Worm (Caenorhabditis elegans) whole organism, late embryonic: Measurements from ENCODE around the gene Y69A2AR.50.

ENCODE experiments used
- C08G9.2 ChIP-seq: sonication (generic microtip); optimal IDR thresholded peaks from 2 replicates; lab custom pipeline; 2016; ENCODE audit warnings: mild to moderate bottlenecking, missing genetic modification characterization, moderate library complexity, missing compliant biosample characterization
- C38D4.7 ChIP-seq: fragments of 200-800 bp; sonication (Bioruptor generic); optimal IDR thresholded peaks from 2 replicates; lab custom pipeline; 2018; ENCODE audit warnings: mild to moderate bottlenecking, missing genetic modification characterization, moderate library complexity, missing compliant biosample characterization
- K09A11.1 ChIP-seq: sonication (generic microtip); optimal IDR thresholded peaks from 2 replicates; lab custom pipeline; 2017; ENCODE audit warnings: antibody characterized with exemption, mild to moderate bottlenecking, missing genetic modification characterization, missing compliant biosample characterization; ENCODE audit not compliant: insufficient read depth
- T23F11.4 ChIP-seq: fragments of 200-800 bp; sonication (Bioruptor generic); optimal IDR thresholded peaks from 2 replicates; lab custom pipeline; 2018; ENCODE audit warnings: mild to moderate bottlenecking, missing genetic modification characterization, missing compliant biosample characterization
- Y22D7AL.16 ChIP-seq: sonication (generic microtip); optimal IDR thresholded peaks from 2 replicates; lab custom pipeline; 2016; ENCODE audit warnings: missing genetic modification characterization, missing compliant biosample characterization
- ahr-1 ChIP-seq: sonication (generic microtip); optimal IDR thresholded peaks from 2 replicates; lab custom pipeline; 2016; ENCODE audit warnings: missing genetic modification characterization, missing compliant biosample characterization
- ceh-18 ChIP-seq: sonication (generic microtip); optimal IDR thresholded peaks from 2 replicates; lab custom pipeline; 2016; ENCODE audit warnings: missing genetic modification characterization, missing compliant biosample characterization
- ceh-2 ChIP-seq: sonication (generic microtip); optimal IDR thresholded peaks from 2 replicates; lab custom pipeline; 2016; ENCODE audit warnings: missing genotype, missing genetic modification characterization, missing compliant biosample characterization
- ceh-22 ChIP-seq: sonication (generic microtip); optimal IDR thresholded peaks from 2 replicates; lab custom pipeline; 2017; ENCODE audit warnings: missing biosample characterization, missing genetic modification characterization
- ceh-24 ChIP-seq: sonication (generic microtip); optimal IDR thresholded peaks from 2 replicates; lab custom pipeline; 2016; ENCODE audit warnings: mild to moderate bottlenecking, missing genetic modification characterization, missing compliant biosample characterization
- ceh-30 ChIP-seq: fragments of 150-350 bp; optimal IDR thresholded peaks from 2 replicates; lab custom pipeline; 2014; ENCODE audit warnings: missing biosample characterization, missing genetic modification characterization
- ceh-45 ChIP-seq: fragments of 200-800 bp; sonication (Bioruptor generic); IDR thresholded peaks from 2 replicates; pipeline ENCODE4 v1.3.6; 2022; ENCODE audit warnings: missing genetic modification reagents, missing genetic modification characterization, missing compliant biosample characterization
- ceh-9 ChIP-seq: sonication (generic microtip); optimal IDR thresholded peaks from 2 replicates; lab custom pipeline; 2016; ENCODE audit warnings: mild to moderate bottlenecking, missing genetic modification characterization, inconsistent platforms, missing compliant biosample characterization
- che-1 ChIP-seq: sonication (generic microtip); optimal IDR thresholded peaks from 2 replicates; lab custom pipeline; 2016; ENCODE audit warnings: mild to moderate bottlenecking, missing genetic modification characterization, missing compliant biosample characterization
- dmd-4 ChIP-seq: sonication (generic microtip); optimal IDR thresholded peaks from 2 replicates; lab custom pipeline; 2016; ENCODE audit warnings: borderline replicate concordance, missing genetic modification characterization, missing compliant biosample characterization
- dve-1 ChIP-seq: sonication (generic microtip); optimal IDR thresholded peaks from 2 replicates; lab custom pipeline; 2017; ENCODE audit warnings: antibody characterized with exemption, mild to moderate bottlenecking, missing genetic modification characterization, missing compliant biosample characterization
- elt-2 ChIP-seq: sonication (generic microtip); optimal IDR thresholded peaks from 2 replicates; lab custom pipeline; 2016; ENCODE audit warnings: missing genetic modification reagents, missing genetic modification characterization, missing compliant biosample characterization
- ets-4 ChIP-seq: sonication (generic microtip); optimal IDR thresholded peaks from 2 replicates; lab custom pipeline; 2016; ENCODE audit warnings: missing genetic modification characterization, missing compliant biosample characterization
- eyg-1 ChIP-seq: sonication (generic microtip); optimal IDR thresholded peaks from 2 replicates; lab custom pipeline; 2016; ENCODE audit warnings: missing genotype, missing genetic modification characterization, missing compliant biosample characterization
- hlh-13 ChIP-seq: fragments of 200-800 bp; sonication (Bioruptor generic); optimal IDR thresholded peaks from 2 replicates; lab custom pipeline; 2018; ENCODE audit warnings: mild to moderate bottlenecking, missing genetic modification characterization, missing compliant biosample characterization
- hlh-15 ChIP-seq: sonication (generic microtip); optimal IDR thresholded peaks from 2 replicates; lab custom pipeline; 2016; ENCODE audit warnings: missing genetic modification characterization, missing compliant biosample characterization
- hlh-30 ChIP-seq: sonication (generic microtip); optimal IDR thresholded peaks from 2 replicates; lab custom pipeline; 2017; ENCODE audit warnings: antibody characterized with exemption, missing genetic modification characterization, missing compliant biosample characterization; ENCODE audit not compliant: insufficient read depth
- hlh-8 ChIP-seq: sonication (generic microtip); optimal IDR thresholded peaks from 2 replicates; lab custom pipeline; 2016; ENCODE audit warnings: missing genotype, missing genetic modification characterization, missing compliant biosample characterization
- lim-6 ChIP-seq: sonication (generic microtip); optimal IDR thresholded peaks from 2 replicates; lab custom pipeline; 2016; ENCODE audit warnings: missing genetic modification characterization, missing compliant biosample characterization
- lin-11 ChIP-seq: fragments of 200-800 bp; sonication (Bioruptor generic); optimal IDR thresholded peaks from 2 replicates; lab custom pipeline; 2018; ENCODE audit warnings: mild to moderate bottlenecking, missing genetic modification characterization, missing compliant biosample characterization
- mec-3 ChIP-seq: sonication (generic microtip); optimal IDR thresholded peaks from 2 replicates; lab custom pipeline; 2016; ENCODE audit warnings: borderline replicate concordance, missing genetic modification characterization, missing compliant biosample characterization
- nhr-11 ChIP-seq: fragments of 150-350 bp; optimal IDR thresholded peaks from 2 replicates; lab custom pipeline; 2014; ENCODE audit warnings: missing biosample characterization, missing genetic modification characterization
- nhr-232 ChIP-seq: sonication (generic microtip); optimal IDR thresholded peaks from 2 replicates; lab custom pipeline; 2016; ENCODE audit warnings: missing genetic modification characterization, missing compliant biosample characterization
- npax-4 ChIP-seq: sonication (generic microtip); optimal IDR thresholded peaks from 2 replicates; lab custom pipeline; 2016; ENCODE audit warnings: missing genetic modification characterization, missing compliant biosample characterization
- odd-2 ChIP-seq: sonication (generic microtip); optimal IDR thresholded peaks from 2 replicates; lab custom pipeline; 2017; ENCODE audit warnings: antibody characterized with exemption, mild to moderate bottlenecking, missing genetic modification characterization, missing compliant biosample characterization
- pag-3 ChIP-seq: sonication (generic microtip); optimal IDR thresholded peaks from 2 replicates; lab custom pipeline; 2016; ENCODE audit warnings: missing compliant biosample characterization, missing genetic modification characterization, borderline replicate concordance
- pax-1 ChIP-seq: fragments of 150-350 bp; optimal IDR thresholded peaks from 2 replicates; lab custom pipeline; 2014; ENCODE audit warnings: missing biosample characterization, missing genetic modification characterization
- pha-2 ChIP-seq: sonication (generic microtip); optimal IDR thresholded peaks from 2 replicates; lab custom pipeline; 2017; ENCODE audit warnings: mild to moderate bottlenecking, missing genetic modification characterization, missing compliant biosample characterization
- pha-4 ChIP-seq: fragments of 150-350 bp; optimal IDR thresholded peaks from 2 replicates; lab custom pipeline; 2018; ENCODE audit warnings: missing biosample characterization, missing genetic modification reagents, missing genetic modification characterization
- pqm-1 ChIP-seq: sonication (generic microtip); optimal IDR thresholded peaks from 2 replicates; lab custom pipeline; 2016; ENCODE audit warnings: missing genetic modification characterization, missing compliant biosample characterization
- pros-1 ChIP-seq: fragments of 150-350 bp; optimal IDR thresholded peaks from 2 replicates; lab custom pipeline; 2014; ENCODE audit warnings: missing biosample characterization, missing genetic modification reagents, missing genetic modification characterization
- rnt-1 ChIP-seq: sonication (generic microtip); optimal IDR thresholded peaks from 2 replicates; lab custom pipeline; 2016; ENCODE audit warnings: missing genetic modification characterization, missing compliant biosample characterization
- syd-9 ChIP-seq: sonication (generic microtip); optimal IDR thresholded peaks from 2 replicates; lab custom pipeline; 2016; ENCODE audit warnings: mild to moderate bottlenecking, missing genetic modification characterization, moderate library complexity, missing compliant biosample characterization
- tbx-7 ChIP-seq: sonication (generic microtip); optimal IDR thresholded peaks from 2 replicates; lab custom pipeline; 2016; ENCODE audit warnings: missing genotype, missing genetic modification characterization, missing compliant biosample characterization
- unc-3 ChIP-seq, 2 experiments: fragments of 200-800 bp in 1 of 2; sonication (Bioruptor generic) in 1 of 2; sonication (generic microtip) in 1 of 2; conservative IDR thresholded peaks in 1 of 2; optimal IDR thresholded peaks in 1 of 2; 2 replicates each; pipeline versions ENCODE4 v1.3.6 to Lab custom; 2016 to 2022; ENCODE audit warnings: missing compliant biosample characterization in 2 of 2, missing genetic modification characterization in 2 of 2, missing genetic modification reagents in 1 of 2
- unc-42 ChIP-seq: sonication (generic microtip); optimal IDR thresholded peaks from 2 replicates; lab custom pipeline; 2016; ENCODE audit warnings: missing genotype, missing genetic modification characterization, missing compliant biosample characterization
- unc-86 ChIP-seq: sonication (generic microtip); optimal IDR thresholded peaks from 2 replicates; lab custom pipeline; 2016; ENCODE audit warnings: missing genetic modification characterization, missing compliant biosample characterization
- zip-5 ChIP-seq: sonication (generic microtip); optimal IDR thresholded peaks from 2 replicates; lab custom pipeline; 2016; ENCODE audit warnings: missing genetic modification characterization, missing compliant biosample characterization
- ztf-16 ChIP-seq: sonication (generic microtip); optimal IDR thresholded peaks from 2 replicates; lab custom pipeline; 2017; ENCODE audit warnings: missing genetic modification characterization, missing compliant biosample characterization

Gene Y69A2AR.50

DNA sequence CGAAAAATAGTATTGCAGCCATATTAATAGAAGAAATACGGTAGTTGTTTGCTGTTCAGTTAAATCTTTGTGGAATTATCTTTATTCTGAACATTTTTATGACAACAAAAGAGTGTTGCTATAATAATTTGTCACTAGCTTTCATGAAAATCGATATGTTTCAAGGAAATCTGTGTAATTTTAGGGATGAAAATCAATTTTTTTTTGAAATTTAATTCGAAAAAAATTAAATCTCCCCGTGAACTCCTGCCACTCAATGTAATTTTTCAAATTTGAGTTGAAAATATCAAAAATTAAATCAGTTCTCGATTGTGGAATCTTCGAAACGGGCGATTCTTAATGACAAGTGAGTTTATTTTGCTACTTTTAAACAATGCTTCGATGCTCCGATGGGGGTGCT, 813 bp upstream of the Y69A2AR.50 start, which contains the start of gene Y69A2AR.46:
Gene Y69A2AR.46 (plus strand): TSS at position 301 of the 400 bp plus-strand sequence.
- TF ChIP-seq ahr-1 (tag; lab: Kevin White, UChicago) (no peak), ceh-30 (tag; lab: Kevin White, UChicago) (no peak), ceh-9 (tag; lab: Kevin White, UChicago) (no peak), nhr-11 (tag; lab: Kevin White, UChicago) (no peak), pha-4 (tag; lab: Kevin White, UChicago) (no peak), che-1 (no peak), ets-4 (tag; lab: Kevin White, UChicago) (no peak), pha-2 (tag; lab: Kevin White, UChicago) (no peak), K09A11.1 (no peak), ceh-24 (tag; lab: Kevin White, UChicago) (no peak), zip-5 (tag; lab: Kevin White, UChicago) (no peak), pag-3 (tag; lab: Kevin White, UChicago) (no peak), lim-6 (tag; lab: Kevin White, UChicago) (no peak), T23F11.4 (GFP tag; lab: Kevin White, UChicago) (no peak), C08G9.2 (tag; lab: Kevin White, UChicago) (no peak), rnt-1 (tag; lab: Kevin White, UChicago) (no peak), unc-3 (GFP tag; conservative IDR thresholded peaks at IDR 0.05; lab: Robert Waterston, UW) (no peak), unc-3 (tag; optimal IDR thresholded peaks at IDR 0.05; lab: Kevin White, UChicago) (no peak), odd-2 (tag; lab: Kevin White, UChicago) (no peak), syd-9 (tag; lab: Kevin White, UChicago) (no peak), lin-11 (no peak)

DNA sequence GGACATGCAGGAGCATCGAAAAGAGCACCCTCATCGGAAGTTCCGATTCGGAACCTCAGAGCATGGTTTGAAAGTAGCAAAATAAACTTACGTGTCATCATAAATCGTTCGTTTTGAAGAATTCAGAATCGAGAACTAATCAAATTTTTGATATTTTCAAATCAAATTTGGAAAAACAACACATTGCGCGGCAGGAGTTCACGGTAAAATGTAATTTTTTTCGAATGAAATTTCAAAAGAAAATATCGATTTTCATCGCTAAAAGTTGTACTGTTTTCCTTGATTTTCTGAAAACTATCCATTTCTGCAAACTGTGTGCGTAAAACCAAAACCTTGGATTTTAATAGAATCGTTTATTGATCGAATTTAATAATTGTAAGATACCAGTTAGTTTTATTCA, 1.8 kb downstream of the Y69A2AR.50 start, which contains the start of gene Y69A2AR.24:
Gene Y69A2AR.24 (minus strand): TSS at position 101 of the 400 bp plus-strand sequence.
- no peak for TF ChIP-seq unc-42 (tag; lab: Kevin White, UChicago)
- no peak for TF ChIP-seq ztf-16 (tag; lab: Kevin White, UChicago)
- TF ChIP-seq unc-3 (GFP tag; conservative IDR thresholded peaks at IDR 0.05; lab: Robert Waterston, UW) = no peak
- TF ChIP-seq unc-3 (tag; optimal IDR thresholded peaks at IDR 0.05; lab: Kevin White, UChicago) = no peak

DNA sequence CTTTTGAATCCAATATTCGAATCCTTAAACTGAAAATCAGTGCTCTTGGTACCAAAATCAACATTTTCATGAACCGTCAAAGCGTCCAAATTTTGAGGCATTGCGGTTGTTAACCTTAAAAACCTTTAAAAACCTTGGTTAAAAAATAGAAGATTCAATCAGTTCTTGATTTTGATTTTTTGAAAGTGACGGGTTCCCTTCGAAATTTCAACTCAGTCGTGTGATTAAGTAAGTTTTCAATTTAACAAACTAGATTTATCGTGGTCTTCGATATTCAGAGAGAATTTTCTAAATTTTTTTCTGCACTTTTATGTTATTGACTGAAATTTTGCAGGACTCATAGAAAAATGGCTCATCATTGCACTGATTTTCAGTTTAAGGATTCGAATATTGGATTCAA, 6.1 kb downstream of the Y69A2AR.50 start, which contains the start of the genes Y69A2AR.25 and Y69A2AR.12:
Gene Y69A2AR.25 (minus strand): TSS at position 101 of the 400 bp plus-strand sequence.
Gene Y69A2AR.12 (plus strand): TSS at position 348 of the 400 bp plus-strand sequence.
- TF ChIP-seq K09A11.1 = no peak
- no peak for TF ChIP-seq hlh-8 (tag; lab: Kevin White, UChicago)
- no peak for TF ChIP-seq C38D4.7 (GFP tag; lab: Kevin White, UChicago)
- TF ChIP-seq hlh-13 (GFP tag; lab: Kevin White, UChicago) = no peak
- TF ChIP-seq nhr-232 = no peak
- TF ChIP-seq tbx-7 (tag; lab: Kevin White, UChicago) = no peak
- TF ChIP-seq dve-1 = no peak
- no peak for TF ChIP-seq Y22D7AL.16 (tag; lab: Kevin White, UChicago)
- no peak for TF ChIP-seq pqm-1 (tag; lab: Kevin White, UChicago)
- no peak for TF ChIP-seq elt-2 (tag; lab: Kevin White, UChicago)
- TF ChIP-seq ceh-2 (tag; lab: Kevin White, UChicago) = no peak
- TF ChIP-seq hlh-15 (tag; lab: Kevin White, UChicago) = no peak
- no peak for TF ChIP-seq C08G9.2 (tag; lab: Kevin White, UChicago)
- TF ChIP-seq pros-1 (tag; lab: Kevin White, UChicago) = no peak
- no peak for TF ChIP-seq hlh-30 (tag; lab: Kevin White, UChicago)

DNA sequence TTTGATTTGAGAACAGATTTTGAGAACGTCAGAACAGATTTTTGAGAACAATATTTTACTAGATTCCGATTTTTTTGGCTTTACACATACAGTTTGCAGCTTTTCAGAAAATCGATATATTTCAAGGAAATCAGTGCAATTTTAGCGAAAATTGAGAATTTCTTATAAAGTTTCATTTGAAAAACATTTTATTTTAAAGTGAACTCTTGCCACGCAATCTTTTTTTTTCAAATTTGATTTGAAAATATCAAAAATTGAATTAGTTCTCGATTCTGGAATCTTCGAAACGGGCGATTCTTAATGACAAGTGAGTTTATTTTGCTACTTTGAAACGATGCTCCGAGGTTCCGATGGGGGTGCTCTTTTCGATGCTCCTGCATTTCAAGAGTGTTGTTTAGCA, 9.9 kb downstream of the Y69A2AR.50 start, which contains the start of gene Y69A2AR.51:
Gene Y69A2AR.51 (plus strand): TSS at position 301 of the 400 bp plus-strand sequence.
- TF ChIP-seq pha-2 (tag; lab: Kevin White, UChicago) (no peak), npax-4 (tag; lab: Kevin White, UChicago) (no peak), ztf-16 (tag; lab: Kevin White, UChicago) (no peak), ahr-1 (tag; lab: Kevin White, UChicago) (no peak), pax-1 (tag; lab: Kevin White, UChicago) (no peak), ceh-18 (tag; lab: Kevin White, UChicago) (no peak), unc-86 (tag; lab: Kevin White, UChicago) (no peak), ceh-2 (tag; lab: Kevin White, UChicago) (no peak), elt-2 (tag; lab: Kevin White, UChicago) (no peak), dmd-4 (tag; lab: Kevin White, UChicago) (no peak), ceh-22 (tag; lab: Kevin White, UChicago) (no peak), ceh-45 (GFP tag; lab: Robert Waterston, UW) (no peak), mec-3 (tag; lab: Kevin White, UChicago) (no peak), eyg-1 (tag; lab: Kevin White, UChicago) (no peak), syd-9 (tag; lab: Kevin White, UChicago) (no peak), pqm-1 (tag; lab: Kevin White, UChicago) (no peak), pha-4 (tag; lab: Kevin White, UChicago) (no peak)
